Worm (Caenorhabditis elegans) whole organism, young adult: ENCODE results near the gene C31C9.6.

Experiments
- F39B2.1 ChIP-seq: fragments of 200-800 bp; sonication (Bioruptor generic); IDR thresholded peaks from 2 replicates; pipeline ENCODE4 v1.3.6; 2022; ENCODE audit warnings: missing genetic modification reagents, missing genetic modification characterization, missing compliant biosample characterization
- F57C9.4 ChIP-seq: sonication (generic microtip); optimal IDR thresholded peaks from 2 replicates; lab custom pipeline; 2017; ENCODE audit warnings: mild to moderate bottlenecking, missing genetic modification characterization, missing compliant biosample characterization
- aptf-3 ChIP-seq: fragments of 200-800 bp; sonication (Bioruptor generic); IDR thresholded peaks from 2 replicates; pipeline ENCODE4 v1.3.6; 2022; ENCODE audit warnings: missing genetic modification characterization, missing compliant biosample characterization
- attf-6 ChIP-seq: fragments of 200-800 bp; sonication (Bioruptor generic); IDR thresholded peaks from 2 replicates; pipeline ENCODE4 v1.3.6; 2022; ENCODE audit warnings: missing genetic modification reagents, missing genetic modification characterization, missing compliant biosample characterization
- ceh-100 ChIP-seq: fragments of 200-800 bp; sonication (Bioruptor generic); IDR thresholded peaks from 2 replicates; pipeline ENCODE4 v1.3.6; 2022; ENCODE audit warnings: missing genetic modification reagents, missing genetic modification characterization, missing compliant biosample characterization
- ceh-91 ChIP-seq: fragments of 200-800 bp; sonication (Bioruptor generic); IDR thresholded peaks from 2 replicates; pipeline ENCODE4 v1.3.6; 2022; ENCODE audit warnings: missing genetic modification reagents, missing genetic modification characterization, missing compliant biosample characterization
- chd-7 ChIP-seq: sonication (generic microtip); optimal IDR thresholded peaks from 2 replicates; lab custom pipeline; 2016; ENCODE audit warnings: mild to moderate bottlenecking, missing genetic modification characterization, moderate library complexity, missing compliant biosample characterization
- him-1 ChIP-seq: sonication (generic microtip); optimal IDR thresholded peaks from 2 replicates; lab custom pipeline; 2016; ENCODE audit warnings: missing genotype, missing genetic modification reagents, missing genetic modification characterization, missing compliant biosample characterization
- let-607 ChIP-seq, 2 experiments: fragments of 200-800 bp in 1 of 2; sonication (Bioruptor generic) in 1 of 2; sonication (generic microtip) in 1 of 2; optimal IDR thresholded peaks; 2 replicates each; lab custom pipeline; 2016 to 2018; ENCODE audit warnings: mild to moderate bottlenecking in 2 of 2, missing compliant biosample characterization in 2 of 2, missing genetic modification characterization in 2 of 2, moderate library complexity in 2 of 2, missing genotype in 1 of 2
- lin-40 ChIP-seq: sonication (generic microtip); optimal IDR thresholded peaks from 2 replicates; lab custom pipeline; 2016; ENCODE audit warnings: missing genetic modification characterization, mild to moderate bottlenecking, missing compliant biosample characterization, missing genotype, missing genetic modification reagents
- madf-8 ChIP-seq: fragments of 200-800 bp; sonication (Bioruptor generic); conservative IDR thresholded peaks from 2 replicates; pipeline ENCODE4 v1.3.6; 2022; ENCODE audit warnings: missing genetic modification reagents, missing genetic modification characterization, missing compliant biosample characterization
- nhr-80 ChIP-seq: sonication (generic microtip); optimal IDR thresholded peaks from 2 replicates; lab custom pipeline; 2016; ENCODE audit warnings: missing genetic modification characterization, missing compliant biosample characterization
- rec-8 ChIP-seq, 2 experiments: sonication (generic microtip); optimal IDR thresholded peaks; 2 replicates each; lab custom pipeline; 2016; ENCODE audit warnings: mild to moderate bottlenecking in 2 of 2, missing genetic modification characterization in 2 of 2, missing genetic modification reagents in 2 of 2, missing genotype in 2 of 2, missing biosample characterization in 1 of 2, missing compliant biosample characterization in 1 of 2, moderate library complexity in 1 of 2

C31C9.6 gene

ce11 chrII:13609655-13610054, 52.2 kb downstream of the C31C9.6 start, which contains the start of gene gst-20 (continued):
- no peak for TF ChIP-seq F57C9.4 (tag; lab: Kevin White, UChicago)
- TF ChIP-seq rec-8 (tag; optimal IDR thresholded peaks at IDR 0.05; lab: Kevin White, UChicago): no peak
- peak; percentile 20 for TF ChIP-seq lin-40 (tag; lab: Kevin White, UChicago)
- TF ChIP-seq attf-6: no peak
- TF ChIP-seq ceh-91: no peak
- no peak for TF ChIP-seq chd-7 (tag; lab: Kevin White, UChicago)
- no peak for TF ChIP-seq aptf-3 (GFP tag; lab: Robert Waterston, UW)
- no peak for TF ChIP-seq F39B2.1 (GFP tag; lab: Robert Waterston, UW)
- TF ChIP-seq nhr-80 (tag; lab: Kevin White, UChicago): peak; percentile 71
- no peak for TF ChIP-seq him-1
- no peak for TF ChIP-seq madf-8 (GFP tag; lab: Robert Waterston, UW)
- no peak for TF ChIP-seq ceh-100
- TF ChIP-seq let-607 (tag; optimal IDR thresholded peaks at IDR 0.05; lab: Kevin White, UChicago): peak in 1 of 2 experiments; percentile 15
